Worm (Caenorhabditis elegans): ENCODE results near the gene C01B10.7.

The C01B10.7 gene

ce11 chrIV:6634789-6635188 lies 3.6 kb upstream of the C01B10.7 start, which contains the start of gene metl-13:
Gene metl-13, plus strand, starts transcription at chrIV:6635089.
- no peak for TF ChIP-seq snpc-4 (GFP tag; optimal IDR thresholded peaks at IDR 0.05)
- TF ChIP-seq snpc-4 (tag; optimal IDR thresholded peaks at IDR 0.05) = peak in 1 of 4 experiments; percentile 55
- no peak for TF ChIP-seq F52B5.7 (tag; optimal IDR thresholded peaks at IDR 0.05)

- TF ChIP-seq tbp1 (GFP tag; optimal IDR thresholded peaks at IDR 0.05) (no peak), dox-1 (GFP tag; IDR thresholded peaks at IDR 0.05) (no peak), F57C9.4 (tag; optimal IDR thresholded peaks at IDR 0.05) (no peak), B0019.2 (GFP tag; conservative IDR thresholded peaks at IDR 0.05) (no peak), zim-3 (tag; optimal IDR thresholded peaks at IDR 0.05) (no peak), ztf-28 (GFP tag; IDR thresholded peaks at IDR 0.05) (no peak)
These were observed 1.5 kb downstream of the C01B10.7 start, which contains the start of gene C01B10.6 for ce11 chrIV:6639880-6640279. Gene C01B10.6, plus strand, starts transcription at chrIV:6640180.

ce11 chrIV:6645867-6646655 lies 7.7 kb downstream of the C01B10.7 start, which contains the start of gene hil-7:
Gene hil-7, plus strand, starts transcription at chrIV:6646312.
- no peak for TF ChIP-seq repo-1 (tag; optimal IDR thresholded peaks at IDR 0.05)
- peak; percentile 48; the same call in 1 of the 2 replicates for TF ChIP-seq hmg-1.2 (GFP tag; IDR thresholded peaks at IDR 0.05)
- no peak for TF ChIP-seq pha-4 (tag; optimal IDR thresholded peaks at IDR 0.05)
- no peak for TF ChIP-seq nhr-27 (tag; optimal IDR thresholded peaks at IDR 0.05)
- peak; percentile 17 for TF ChIP-seq attf-5 (GFP tag; optimal IDR thresholded peaks at IDR 0.05)
- TF ChIP-seq somi-1 (GFP tag; optimal IDR thresholded peaks at IDR 0.05) = no peak
- no peak for TF ChIP-seq egl-18 (GFP tag; IDR thresholded peaks at IDR 0.05)
- no peak for TF ChIP-seq hmg-20 (GFP tag; IDR thresholded peaks at IDR 0.05)
- no peak for TF ChIP-seq hlh-26 (GFP tag; conservative IDR thresholded peaks at IDR 0.05)
- TF ChIP-seq mcd-1 (GFP tag; IDR thresholded peaks at IDR 0.05) = peak; percentile 28; the same call in 1 of the 2 replicates
- no peak for TF ChIP-seq B0261.1 (tag; optimal IDR thresholded peaks at IDR 0.05)
- TF ChIP-seq lin-40 (tag; optimal IDR thresholded peaks at IDR 0.05) = no peak
- peak; percentile 54; the same call in 1 of the 2 replicates for TF ChIP-seq B0336.3 (GFP tag; IDR thresholded peaks at IDR 0.05)
- no peak for TF ChIP-seq ztf-26 (tag; optimal IDR thresholded peaks at IDR 0.05)
- peak; percentile 43 for TF ChIP-seq ceh-27 (GFP tag; optimal IDR thresholded peaks at IDR 0.05)
- TF ChIP-seq sea-2 (GFP tag; IDR thresholded peaks at IDR 0.05) = no peak
- TF ChIP-seq rpc-1 (optimal IDR thresholded peaks at IDR 0.05) = no peak
- no peak for TF ChIP-seq rpc-1 (tag; optimal IDR thresholded peaks at IDR 0.05)
- no peak for TF ChIP-seq bed-1 (GFP tag; IDR thresholded peaks at IDR 0.05)
- TF ChIP-seq nhr-120 (GFP tag; IDR thresholded peaks at IDR 0.05) = no peak
- no peak for TF ChIP-seq Y53F4B.3 (GFP tag; IDR thresholded peaks at IDR 0.05)
- no peak for TF ChIP-seq hsf-1 (GFP tag; IDR thresholded peaks at IDR 0.05)

ce11 chrIV:6646905-6647304 lies 8.5 kb downstream of the C01B10.7 start:
- TF ChIP-seq ZK185.1 (tag; optimal IDR thresholded peaks at IDR 0.05; ENCODE audit: poor library complexity, severe bottlenecking) (no peak), ztf-26 (tag; optimal IDR thresholded peaks at IDR 0.05) (no peak), ztf-22 (GFP tag; optimal IDR thresholded peaks at IDR 0.05) (no peak), nhr-179 (tag; optimal IDR thresholded peaks at IDR 0.05) (no peak), mxl-1 (tag; optimal IDR thresholded peaks at IDR 0.05) (no peak), tbx-9 (tag; optimal IDR thresholded peaks at IDR 0.05; ENCODE audit: borderline replicate concordance) (no peak), F37B4.10 (GFP tag; IDR thresholded peaks at IDR 0.05) (no peak), hsf-1 (GFP tag; IDR thresholded peaks at IDR 0.05) (no peak), atf-7 (tag; optimal IDR thresholded peaks at IDR 0.05) (no peak), attf-6 (GFP tag; IDR thresholded peaks at IDR 0.05) (no peak), let-526 (GFP tag; IDR thresholded peaks at IDR 0.05) (no peak), C17E4.6 (GFP tag; IDR thresholded peaks at IDR 0.05) (no peak)
